Worm (Caenorhabditis elegans) whole organism, young adult: ENCODE data around the gene nmad-1.

Experiments
- F55B11.4 ChIP-seq: sonication (generic microtip); optimal IDR thresholded peaks from 2 replicates; lab custom pipeline; 2016; ENCODE audit warnings: missing compliant biosample characterization, missing genetic modification characterization, borderline replicate concordance; ENCODE audit not compliant: insufficient read depth
- fkh-3 ChIP-seq: sonication (generic microtip); optimal IDR thresholded peaks from 2 replicates; lab custom pipeline; 2016; ENCODE audit warnings: mild to moderate bottlenecking, missing genetic modification characterization, missing compliant biosample characterization
- pha-4 ChIP-seq: fragments of 150-350 bp; sonication (generic microtip); optimal IDR thresholded peaks from 2 replicates; lab custom pipeline; 2014; ENCODE audit warnings: missing biosample characterization, missing genetic modification reagents, missing genetic modification characterization
- snpc-4 ChIP-seq, 5 experiments: fragments of 150-350 bp in 1 of 5; sonication (generic microtip) in 4 of 5; optimal IDR thresholded peaks; 2 replicates each; lab custom pipeline; 2014 to 2018; ENCODE audit warnings: missing genetic modification characterization in 5 of 5, missing biosample characterization in 3 of 5, antibody characterized with exemption in 2 of 5, mild to moderate bottlenecking in 2 of 5, missing compliant biosample characterization in 2 of 5, missing genotype in 2 of 5, moderate library complexity in 2 of 5, missing genetic modification reagents in 1 of 5

- TF ChIP-seq pha-4 (tag; lab: Kevin White, UChicago) (no peak), F55B11.4 (tag; lab: Kevin White, UChicago) (no peak), snpc-4 (GFP tag; optimal IDR thresholded peaks at IDR 0.05; lab: Kevin White, UChicago) (no peak), snpc-4 (tag; optimal IDR thresholded peaks at IDR 0.05; lab: Kevin White, UChicago) (no peak), fkh-3 (tag; lab: Kevin White, UChicago) (no peak)
Observed at ce11 chrIII:5550193-5550592, 4.5 kb downstream of the nmad-1 start.
